Worm (Caenorhabditis elegans) whole organism, L1 larva: ENCODE results near the gene col-124.
A peak's percentile ranks its signal among the peaks of the same experiment; 100 is the strongest.

ENCODE experiments used
- C34B4.2 ChIP-seq: sonication (generic microtip); optimal IDR thresholded peaks from 2 replicates; lab custom pipeline; 2017; ENCODE audit warnings: mild to moderate bottlenecking, missing genetic modification characterization, missing compliant biosample characterization
- aly-2 ChIP-seq: fragments of 150-350 bp; optimal IDR thresholded peaks from 2 replicates; lab custom pipeline; 2014; ENCODE audit warnings: missing biosample characterization, missing genetic modification characterization
- blmp-1 ChIP-seq: fragments of 150-350 bp; optimal IDR thresholded peaks from 2 replicates; lab custom pipeline; 2014; ENCODE audit warnings: missing biosample characterization, missing genetic modification characterization
- ceh-63 ChIP-seq: fragments of 200-800 bp; sonication (Bioruptor generic); optimal IDR thresholded peaks from 2 replicates; lab custom pipeline; 2018; ENCODE audit warnings: mild to moderate bottlenecking, missing genetic modification characterization, missing compliant biosample characterization
- ceh-88 ChIP-seq: fragments of 200-800 bp; sonication (Bioruptor generic); IDR thresholded peaks from 2 replicates; pipeline ENCODE4 v1.3.6; 2022; ENCODE audit warnings: missing genetic modification characterization, missing compliant biosample characterization
- dsc-1 ChIP-seq: sonication (generic microtip); optimal IDR thresholded peaks from 2 replicates; lab custom pipeline; 2016; ENCODE audit warnings: mild to moderate bottlenecking, missing genetic modification characterization, missing compliant biosample characterization
- efl-1 ChIP-seq, 4 experiments: fragments of 150-350 bp; optimal IDR thresholded peaks in 3 of 4; peaks in 1 of 4; 1 replicate in 1 of 4; 2 replicates in 3 of 4; lab custom pipeline; 2014; ENCODE audit warnings: missing biosample characterization in 2 of 4, missing genetic modification characterization in 2 of 4, missing genetic modification reagents in 2 of 4
- elt-3 ChIP-seq, 6 experiments: fragments of 150-350 bp in 1 of 6; sonication (generic microtip); optimal IDR thresholded peaks; 2 replicates each; lab custom pipeline; 2017 to 2018; ENCODE audit warnings: missing biosample characterization in 6 of 6, missing genetic modification characterization in 6 of 6, inconsistent platforms in 1 of 6
- fkh-8 ChIP-seq: sonication (generic microtip); optimal IDR thresholded peaks from 2 replicates; lab custom pipeline; 2016; ENCODE audit warnings: mild to moderate bottlenecking, missing genetic modification characterization, missing compliant biosample characterization
- fos-1 ChIP-seq: fragments of 150-350 bp; optimal IDR thresholded peaks from 2 replicates; lab custom pipeline; 2014; ENCODE audit warnings: missing biosample characterization, missing genetic modification characterization
- grh-1 ChIP-seq: fragments of 200-800 bp; sonication (Bioruptor generic); IDR thresholded peaks from 2 replicates; pipeline ENCODE4 v1.3.6; 2022; ENCODE audit warnings: missing genetic modification reagents, missing genetic modification characterization, missing compliant biosample characterization
- jun-1 ChIP-seq: fragments of 150-350 bp; optimal IDR thresholded peaks from 2 replicates; lab custom pipeline; 2014; ENCODE audit warnings: missing biosample characterization, missing genetic modification reagents, missing genetic modification characterization
- lin-14 ChIP-seq: fragments of 200-800 bp; sonication (Bioruptor generic); optimal IDR thresholded peaks from 2 replicates; lab custom pipeline; 2018; ENCODE audit warnings: mild to moderate bottlenecking, missing genetic modification characterization, moderate library complexity, missing compliant biosample characterization
- lin-15B ChIP-seq: fragments of 150-350 bp; sonication (generic microtip); optimal IDR thresholded peaks from 3 replicates; lab custom pipeline; 2014; ENCODE audit warnings: missing biosample characterization, missing genetic modification characterization
- lin-35 ChIP-seq, 2 experiments: fragments of 150-350 bp; optimal IDR thresholded peaks; 2 replicates each; lab custom pipeline; 2014; ENCODE audit warnings: missing biosample characterization in 2 of 2, missing genetic modification characterization in 2 of 2, missing genetic modification reagents in 2 of 2
- lin-39 ChIP-seq: fragments of 150-350 bp; optimal IDR thresholded peaks from 2 replicates; lab custom pipeline; 2014; ENCODE audit warnings: missing biosample characterization, missing genetic modification reagents, missing genetic modification characterization
- lsy-2 ChIP-seq, 2 experiments: fragments of 150-350 bp; optimal IDR thresholded peaks; 2 replicates each; lab custom pipeline; 2014; ENCODE audit warnings: missing biosample characterization in 2 of 2, missing genetic modification characterization in 2 of 2
- mab-9 ChIP-seq: fragments of 200-800 bp; sonication (Bioruptor generic); IDR thresholded peaks from 2 replicates; pipeline ENCODE4 v1.3.6; 2022; ENCODE audit warnings: missing genetic modification reagents, missing genetic modification characterization, missing compliant biosample characterization
- mep-1 ChIP-seq: fragments of 150-350 bp; optimal IDR thresholded peaks from 2 replicates; lab custom pipeline; 2014; ENCODE audit warnings: missing biosample characterization, missing genetic modification characterization
- nhr-11 ChIP-seq: fragments of 150-350 bp; optimal IDR thresholded peaks from 2 replicates; lab custom pipeline; 2014; ENCODE audit warnings: missing biosample characterization, missing genetic modification characterization
- nhr-12 ChIP-seq: sonication (generic microtip); optimal IDR thresholded peaks from 2 replicates; lab custom pipeline; 2017; ENCODE audit warnings: missing biosample characterization, missing genetic modification characterization
- nhr-237 ChIP-seq: fragments of 150-350 bp; optimal IDR thresholded peaks from 2 replicates; lab custom pipeline; 2014; ENCODE audit warnings: missing biosample characterization, missing genetic modification characterization
- nhr-47 ChIP-seq: sonication (generic microtip); optimal IDR thresholded peaks from 2 replicates; lab custom pipeline; 2016; ENCODE audit warnings: mild to moderate bottlenecking, missing genetic modification characterization, moderate library complexity, missing compliant biosample characterization
- nhr-84 ChIP-seq: sonication (generic microtip); optimal IDR thresholded peaks from 2 replicates; lab custom pipeline; 2017; ENCODE audit warnings: missing biosample characterization, missing genetic modification characterization
- nhr-85 ChIP-seq: sonication (generic microtip); peaks from one replicate; lab custom pipeline; 2016; ENCODE audit warnings: missing genetic modification characterization, inconsistent platforms, missing compliant biosample characterization
- nhr-90 ChIP-seq: sonication (generic microtip); optimal IDR thresholded peaks from 2 replicates; lab custom pipeline; 2016; ENCODE audit warnings: mild to moderate bottlenecking, missing genetic modification characterization, missing compliant biosample characterization; ENCODE audit not compliant: poor library complexity
- pax-3 ChIP-seq: fragments of 200-800 bp; sonication (Bioruptor generic); optimal IDR thresholded peaks from 2 replicates; lab custom pipeline; 2018; ENCODE audit warnings: mild to moderate bottlenecking, missing genetic modification characterization, moderate library complexity, missing compliant biosample characterization
- skn-1 ChIP-seq: fragments of 150-350 bp; optimal IDR thresholded peaks from 2 replicates; lab custom pipeline; 2014; ENCODE audit warnings: missing biosample characterization, missing genetic modification characterization
- snu-23 ChIP-seq: sonication (generic microtip); optimal IDR thresholded peaks from 2 replicates; lab custom pipeline; 2016; ENCODE audit warnings: missing genetic modification characterization, missing compliant biosample characterization
- sptf-1 ChIP-seq: fragments of 150-350 bp; optimal IDR thresholded peaks from 2 replicates; lab custom pipeline; 2014; ENCODE audit warnings: missing biosample characterization, missing genetic modification characterization
- sup-37 ChIP-seq: fragments of 200-800 bp; sonication (Bioruptor generic); optimal IDR thresholded peaks from 2 replicates; lab custom pipeline; 2018; ENCODE audit warnings: mild to moderate bottlenecking, missing genetic modification characterization, missing compliant biosample characterization
- unc-30 ChIP-seq: sonication (generic microtip); optimal IDR thresholded peaks from 2 replicates; lab custom pipeline; 2017; ENCODE audit warnings: missing biosample characterization, missing genetic modification characterization
- xbp-1 ChIP-seq: sonication (generic microtip); optimal IDR thresholded peaks from 2 replicates; lab custom pipeline; 2016; ENCODE audit warnings: missing genetic modification characterization, missing compliant biosample characterization

Gene col-124

ce11 chrIV:10252886-10253639, 36.8 kb downstream of the col-124 start:
- TF ChIP-seq nhr-47 (tag; lab: Kevin White, UChicago) = no peak
- no peak for TF ChIP-seq aly-2
- no peak for TF ChIP-seq nhr-237 (tag; lab: Kevin White, UChicago)
- TF ChIP-seq lin-15B (tag; lab: Kevin White, UChicago) = peak; percentile 11
- TF ChIP-seq sptf-1 (tag; lab: Kevin White, UChicago) = no peak
- 0 out of 2 replicates have a peak, but pooled peaks have one; percentile 6 for TF ChIP-seq ceh-88 (GFP tag; lab: Robert Waterston, UW)
- TF ChIP-seq pax-3 = peak; percentile 60
- TF ChIP-seq dsc-1 (tag; lab: Kevin White, UChicago) = peak; percentile 98
- no peak for TF ChIP-seq skn-1 (tag; lab: Kevin White, UChicago)
- TF ChIP-seq lsy-2 (tag; optimal IDR thresholded peaks at IDR 0.05; lab: Kevin White, UChicago) = no peak
- no peak for TF ChIP-seq elt-3 (tag; optimal IDR thresholded peaks at IDR 0.05; lab: Kevin White, UChicago)
- TF ChIP-seq lin-39 (tag; lab: Kevin White, UChicago) = no peak
- TF ChIP-seq efl-1 (optimal IDR thresholded peaks at IDR 0.05; lab: Kevin White, UChicago) = no peak
- TF ChIP-seq efl-1 (GFP tag; optimal IDR thresholded peaks at IDR 0.05 in 1 of 2; lab: Kevin White, UChicago) = peak in 1 of 2 experiments; percentile 77
- TF ChIP-seq sup-37 (GFP tag; lab: Kevin White, UChicago) = no peak
- TF ChIP-seq grh-1 (GFP tag; lab: Robert Waterston, UW) = no peak
- TF ChIP-seq fkh-8 (tag; lab: Kevin White, UChicago) = no peak
- no peak for TF ChIP-seq nhr-84 (tag; lab: Kevin White, UChicago)
- TF ChIP-seq unc-30 = no peak
- no peak for TF ChIP-seq nhr-11 (tag; lab: Kevin White, UChicago)
- TF ChIP-seq snu-23 (GFP tag; lab: Kevin White, UChicago) = no peak
- TF ChIP-seq ceh-63 (GFP tag; lab: Kevin White, UChicago) = no peak
- TF ChIP-seq fos-1 (tag; lab: Kevin White, UChicago) = no peak
- TF ChIP-seq, all 84 proteins: peak for 5

- TF ChIP-seq efl-1 (optimal IDR thresholded peaks at IDR 0.05; lab: Kevin White, UChicago) (no peak), efl-1 (GFP tag; optimal IDR thresholded peaks at IDR 0.05 in 1 of 2; lab: Kevin White, UChicago) (peak in 1 of 2 experiments; percentile 19), aly-2 (no peak), blmp-1 (peak; percentile 24)
Observed at ce11 chrIV:10259557-10259956, 43.3 kb downstream of the col-124 start, which contains the start of gene F01G10.9. F01G10.9 (minus strand) TSS chrIV:10259657.

- peak; percentile 79 for TF ChIP-seq blmp-1
- no peak for TF ChIP-seq mep-1 (tag; lab: Kevin White, UChicago)
- TF ChIP-seq lsy-2 (tag; optimal IDR thresholded peaks at IDR 0.05; lab: Kevin White, UChicago) = peak in 1 of 2 experiments; percentile 19
- TF ChIP-seq nhr-12 (tag; lab: Kevin White, UChicago) = no peak
- TF ChIP-seq nhr-90 = no peak
- no peak for TF ChIP-seq mab-9 (GFP tag; lab: Robert Waterston, UW)
- peak; percentile 49 for TF ChIP-seq lin-14
- peak; percentile 79 for TF ChIP-seq nhr-85
- TF ChIP-seq elt-3 (tag; optimal IDR thresholded peaks at IDR 0.05; lab: Kevin White, UChicago) = peak in 4 of 6 experiments; percentile 64 to 94 (median 82)
- no peak for TF ChIP-seq lin-35 (GFP tag; optimal IDR thresholded peaks at IDR 0.05; lab: Kevin White, UChicago)
- no peak for TF ChIP-seq C34B4.2 (tag; lab: Kevin White, UChicago)
- TF ChIP-seq skn-1 (tag; lab: Kevin White, UChicago) = no peak
- no peak for TF ChIP-seq xbp-1 (tag; lab: Kevin White, UChicago)
- TF ChIP-seq ceh-88 (GFP tag; lab: Robert Waterston, UW) = no peak
- no peak for TF ChIP-seq jun-1 (tag; lab: Kevin White, UChicago)
- TF ChIP-seq, all 84 proteins: peak for 5
Observed at ce11 chrIV:10261061-10261460, 44.8 kb downstream of the col-124 start.
